Worm (Caenorhabditis elegans): ENCODE measurements around the gene nhr-27.

DNA sequence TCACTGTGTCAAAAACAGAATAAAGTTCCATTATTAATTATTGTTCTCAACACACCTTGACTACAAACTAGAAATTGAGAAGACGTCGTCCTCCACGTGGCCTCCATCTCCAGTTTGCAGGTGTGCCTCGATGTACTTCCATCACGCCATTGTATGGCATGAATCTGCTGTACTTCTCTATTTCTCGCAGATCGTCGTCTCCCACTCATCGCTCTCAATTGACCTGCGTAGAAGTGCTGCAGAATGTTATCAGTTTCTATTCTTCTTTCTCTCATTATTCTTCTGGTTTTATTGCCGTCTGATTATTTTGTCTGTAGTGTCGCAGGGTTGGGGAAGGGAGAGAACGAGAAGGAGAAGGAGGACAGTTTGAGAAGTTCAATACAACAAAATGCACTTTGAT, 48.5 kb downstream of the nhr-27 start:
- no peak for TF ChIP-seq efl-1 (GFP tag; optimal IDR thresholded peaks at IDR 0.05)
- TF ChIP-seq ama-1 (optimal IDR thresholded peaks at IDR 0.05) = no peak
- no peak for TF ChIP-seq ama-1 (GFP tag; optimal IDR thresholded peaks at IDR 0.05)
- TF ChIP-seq athp-1 (tag; optimal IDR thresholded peaks at IDR 0.05) = no peak
- TF ChIP-seq cebp-1 (GFP tag; IDR thresholded peaks at IDR 0.05) = no peak
- TF ChIP-seq cebp-1 (tag; optimal IDR thresholded peaks at IDR 0.05) = no peak

All from whole organism, young adult.